Worm (Caenorhabditis elegans): ENCODE data around the gene srh-16.
A peak's percentile ranks its signal among the peaks of the same experiment; 100 is the strongest.

The srh-16 gene

DNA sequence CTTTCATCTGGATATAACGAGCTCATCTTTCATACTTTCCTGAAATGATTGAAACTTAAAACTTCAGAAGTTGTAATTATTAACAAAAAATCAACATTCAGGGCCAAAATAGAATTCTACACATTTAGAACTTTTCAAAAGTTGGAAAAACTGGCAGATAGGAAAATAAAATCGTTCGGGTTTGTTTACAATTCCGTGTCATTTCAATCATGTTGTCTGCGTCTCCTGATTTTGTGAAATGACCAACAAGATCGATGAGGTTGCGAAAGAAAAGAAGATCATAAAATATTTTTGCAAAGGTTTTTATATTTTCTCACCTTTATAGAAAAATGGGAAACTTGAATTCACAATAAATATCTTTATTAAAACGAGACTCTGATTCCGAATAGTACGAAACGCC, 3.1 kb upstream of the srh-16 start, which contains the start of gene rskd-1 (continued):
- TF ChIP-seq sox-4 (tag; optimal IDR thresholded peaks at IDR 0.05) (no peak), isw-1 (GFP tag; IDR thresholded peaks at IDR 0.05) (no peak), hlh-4 (tag; optimal IDR thresholded peaks at IDR 0.05) (no peak), mep-1 (tag; optimal IDR thresholded peaks at IDR 0.05) (peak; percentile 47), ama-1 (optimal IDR thresholded peaks at IDR 0.05) (no peak), elt-2 (tag; optimal IDR thresholded peaks at IDR 0.05) (no peak), ceh-90 (tag; optimal IDR thresholded peaks at IDR 0.05) (no peak)

DNA sequence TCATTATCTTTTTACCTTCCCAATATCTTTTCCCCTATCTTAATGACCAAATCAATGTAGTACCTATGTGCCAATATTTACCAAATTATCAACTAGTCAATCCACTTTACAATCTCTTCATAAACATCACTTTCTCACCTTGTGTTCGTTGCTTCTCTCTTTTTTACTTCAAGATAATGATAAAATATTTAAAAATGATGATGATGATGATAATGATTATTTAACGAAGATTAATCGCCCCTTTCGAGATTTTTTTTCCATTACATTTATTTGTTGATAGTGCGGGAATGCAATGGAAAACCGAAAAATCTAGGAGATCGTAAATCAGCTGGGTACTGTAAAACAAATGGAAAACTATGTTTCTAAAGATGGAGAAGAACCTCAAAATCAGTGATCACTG, 2.4 kb downstream of the srh-16 start:
- TF ChIP-seq unc-130 (tag; optimal IDR thresholded peaks at IDR 0.05) (no peak), nhr-84 (tag; optimal IDR thresholded peaks at IDR 0.05) (no peak), blmp-1 (tag; optimal IDR thresholded peaks at IDR 0.05) (peak; percentile 54), elt-3 (tag; optimal IDR thresholded peaks at IDR 0.05) (peak in 2 of 6 experiments; percentile 58 to 79), C04F5.9 (tag; optimal IDR thresholded peaks at IDR 0.05) (no peak), lin-14 (GFP tag; optimal IDR thresholded peaks at IDR 0.05) (peak; percentile 42), F16B12.6 (tag; optimal IDR thresholded peaks at IDR 0.05) (no peak), nhr-237 (tag; optimal IDR thresholded peaks at IDR 0.05) (no peak), lsy-2 (tag; optimal IDR thresholded peaks at IDR 0.05) (peak in 1 of 2 experiments; percentile 49), nhr-90 (tag; optimal IDR thresholded peaks at IDR 0.05; ENCODE audit: poor library complexity) (peak; percentile 4), dpl-1 (GFP tag; optimal IDR thresholded peaks at IDR 0.05) (no peak), ceh-63 (GFP tag; optimal IDR thresholded peaks at IDR 0.05) (no peak), unc-30 (tag; optimal IDR thresholded peaks at IDR 0.05) (no peak), aha-1 (tag; optimal IDR thresholded peaks at IDR 0.05) (no peak), mep-1 (tag; optimal IDR thresholded peaks at IDR 0.05) (no peak), ceh-82 (tag; optimal IDR thresholded peaks at IDR 0.05) (no peak), Y116A8C.19 (tag; optimal IDR thresholded peaks at IDR 0.05; ENCODE audit: borderline replicate concordance) (no peak), lin-13 (GFP tag; optimal IDR thresholded peaks at IDR 0.05) (no peak), nhr-28 (tag; optimal IDR thresholded peaks at IDR 0.05) (no peak), fkh-10 (GFP tag; optimal IDR thresholded peaks at IDR 0.05) (no peak), efl-3 (GFP tag; optimal IDR thresholded peaks at IDR 0.05) (no peak), nhr-20 (tag; optimal IDR thresholded peaks at IDR 0.05) (peak; percentile 18), tbx-2 (tag; optimal IDR thresholded peaks at IDR 0.05) (peak; percentile 9), grh-1 (GFP tag; IDR thresholded peaks at IDR 0.05) (0 out of 2 replicates have a peak, but pooled peaks have one; percentile 15), jun-1 (tag; optimal IDR thresholded peaks at IDR 0.05) (no peak), snu-23 (GFP tag; optimal IDR thresholded peaks at IDR 0.05) (no peak), xbp-1 (tag; optimal IDR thresholded peaks at IDR 0.05) (no peak), nhr-71 (tag; optimal IDR thresholded peaks at IDR 0.05) (peak; percentile 44), fkh-8 (tag; optimal IDR thresholded peaks at IDR 0.05) (no peak), nhr-85 (tag) (peak; percentile 69)

DNA sequence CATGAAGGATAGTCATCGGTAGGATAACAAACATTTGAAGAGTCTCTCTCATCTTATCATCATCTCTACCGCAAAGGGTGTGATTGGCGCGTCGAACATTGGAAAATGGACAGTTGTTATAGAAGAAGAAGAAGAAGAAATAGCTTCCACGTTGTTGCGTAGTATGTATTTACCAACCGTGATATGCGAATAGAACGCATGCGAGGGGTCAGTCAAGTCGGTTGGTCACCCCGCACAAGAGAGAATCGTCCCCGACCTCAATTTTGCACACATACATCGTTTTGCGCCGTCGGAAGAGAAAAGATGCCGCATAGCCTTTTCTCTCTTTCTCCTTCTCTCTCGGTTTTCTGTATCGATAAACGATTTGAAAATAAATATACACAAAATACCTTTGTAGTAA, 3.4 kb downstream of the srh-16 start:
- TF ChIP-seq nhr-19 (GFP tag; conservative IDR thresholded peaks at IDR 0.05) (no peak), blmp-1 (tag; optimal IDR thresholded peaks at IDR 0.05) (peak; percentile 17), ets-5 (GFP tag; IDR thresholded peaks at IDR 0.05) (no peak), efl-1 (optimal IDR thresholded peaks at IDR 0.05) (no peak), efl-1 (GFP tag; optimal IDR thresholded peaks at IDR 0.05 in 1 of 2) (peak in 1 of 2 experiments; percentile 87), lin-35 (GFP tag; optimal IDR thresholded peaks at IDR 0.05) (peak in 1 of 2 experiments; percentile 10)

All from whole organism, L1 larva.